Worm (Caenorhabditis elegans): ENCODE measurements around the gene msrp-5.

ce11 chrII:2640982-2641381 lies 24.2 kb downstream of the msrp-5 start, which contains the start of gene F22E5.23:
- TF ChIP-seq fos-1 (tag; optimal IDR thresholded peaks at IDR 0.05) (no peak), nhr-28 (tag; optimal IDR thresholded peaks at IDR 0.05) (no peak), dpl-1 (GFP tag; optimal IDR thresholded peaks at IDR 0.05) (no peak), elt-3 (tag; optimal IDR thresholded peaks at IDR 0.05) (no peak)
